Worm (Caenorhabditis elegans) whole organism, dauer: ENCODE results near the gene F35D2.6.

Source experiments
- unc-62 ChIP-seq: sonication (generic microtip); optimal IDR thresholded peaks from 2 replicates; lab custom pipeline; 2017; ENCODE audit warnings: missing biosample characterization, missing genetic modification reagents, missing genetic modification characterization

Gene F35D2.6

ce11 chrII:7577412-7577811 is at the start of gene F35D2.6:
Gene F35D2.6, plus strand, starts transcription at chrII:7577712.
- TF ChIP-seq unc-62 (GFP tag; lab: Kevin White, UChicago): no peak

ce11 chrII:7528210-7528609 is 49.3 kb upstream of the F35D2.6 start:
- TF ChIP-seq unc-62 (GFP tag; lab: Kevin White, UChicago): no peak

ce11 chrII:7529078-7529683 is 48.3 kb upstream of the F35D2.6 start, which contains the start of gene ZK1290.5:
Gene ZK1290.5, plus strand, starts transcription at chrII:7529643.
- TF ChIP-seq unc-62 (GFP tag; lab: Kevin White, UChicago): no peak

ce11 chrII:7530944-7531343 is 46.6 kb upstream of the F35D2.6 start, which contains the start of gene wrt-1:
Gene wrt-1, plus strand, starts transcription at chrII:7530996.
- TF ChIP-seq unc-62 (GFP tag; lab: Kevin White, UChicago): no peak

ce11 chrII:7531478-7531877 is 46.0 kb upstream of the F35D2.6 start:
- no peak for TF ChIP-seq unc-62 (GFP tag; lab: Kevin White, UChicago)

- TF ChIP-seq unc-62 (GFP tag; lab: Kevin White, UChicago): no peak
These were observed 43.1 kb upstream of the F35D2.6 start, which contains the start of gene wrt-10 for ce11 chrII:7534369-7534768. Gene wrt-10, minus strand, starts transcription at chrII:7534563.

ce11 chrII:7534934-7535333 is 42.6 kb upstream of the F35D2.6 start, which contains the start of gene ZK1290.13:
Gene ZK1290.13, plus strand, starts transcription at chrII:7535006.
- no peak for TF ChIP-seq unc-62 (GFP tag; lab: Kevin White, UChicago)

ce11 chrII:7537603-7538230 is 39.8 kb upstream of the F35D2.6 start, which contains the start of gene nfi-1:
Gene nfi-1, plus strand, starts transcription at chrII:7538180.
- TF ChIP-seq unc-62 (GFP tag; lab: Kevin White, UChicago): no peak

- TF ChIP-seq unc-62 (GFP tag; lab: Kevin White, UChicago): no peak
These were observed 34.6 kb upstream of the F35D2.6 start for ce11 chrII:7542952-7543351.

ce11 chrII:7543808-7544207 is 33.7 kb upstream of the F35D2.6 start, which contains the start of gene rol-8:
Gene rol-8, plus strand, starts transcription at chrII:7544108.
- TF ChIP-seq unc-62 (GFP tag; lab: Kevin White, UChicago): no peak

- no peak for TF ChIP-seq unc-62 (GFP tag; lab: Kevin White, UChicago)
These were observed 32.7 kb upstream of the F35D2.6 start for ce11 chrII:7544782-7545181.

- TF ChIP-seq unc-62 (GFP tag; lab: Kevin White, UChicago): no peak
These were observed 32.1 kb upstream of the F35D2.6 start for ce11 chrII:7545364-7545763.

- TF ChIP-seq unc-62 (GFP tag; lab: Kevin White, UChicago): no peak
These were observed 30.2 kb upstream of the F35D2.6 start for ce11 chrII:7547269-7547668.

ce11 chrII:7548044-7548443 is 29.5 kb upstream of the F35D2.6 start, which contains the start of gene fbxa-224:
Gene fbxa-224, minus strand, starts transcription at chrII:7548144.
- no peak for TF ChIP-seq unc-62 (GFP tag; lab: Kevin White, UChicago)

- no peak for TF ChIP-seq unc-62 (GFP tag; lab: Kevin White, UChicago)
These were observed 28.5 kb upstream of the F35D2.6 start, which contains the start of gene tph-1 for ce11 chrII:7549035-7549434. Gene tph-1, plus strand, starts transcription at chrII:7549335.

- no peak for TF ChIP-seq unc-62 (GFP tag; lab: Kevin White, UChicago)
These were observed 23.7 kb upstream of the F35D2.6 start, which contains the start of gene ZK1290.10 for ce11 chrII:7553806-7554205. Gene ZK1290.10, minus strand, starts transcription at chrII:7553906.
